Fruit fly (Drosophila melanogaster) S2 (cell line): ENCODE results near the gene CG11379.

ENCODE experiments used
- CG8478 ChIP-seq: fragments of >200 bp; optimal IDR thresholded peaks from 2 replicates; lab custom pipeline; 2018
- CTCF ChIP-seq, 2 experiments: fragments of >200 bp; optimal IDR thresholded peaks; 2 replicates each; lab custom pipeline; 2018

CG11379 gene

DNA sequence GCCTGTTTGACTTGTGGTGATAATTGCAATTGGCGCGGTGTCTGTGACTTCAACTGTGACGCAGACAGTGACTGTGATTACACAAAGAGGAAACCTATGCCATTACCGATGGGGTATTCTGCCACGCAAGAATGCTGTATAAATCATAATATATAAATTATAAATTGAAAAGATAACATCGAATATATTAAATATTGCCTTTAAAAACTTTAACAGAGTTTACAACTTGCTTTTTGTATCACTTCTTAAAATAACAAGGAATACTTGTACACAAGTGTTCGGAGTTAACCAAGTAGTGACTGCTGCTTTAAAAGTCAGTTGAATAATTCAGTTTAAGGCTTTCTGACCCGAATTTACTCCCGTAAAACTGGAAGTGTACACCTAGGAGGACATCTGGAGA, at the start of gene CG11379:
TSS of gene CG11379 (plus strand) at position 301 of the 400 bp plus-strand sequence.
- TF ChIP-seq CG8478 (lab: Kevin White, UChicago) (no peak), CTCF (optimal IDR thresholded peaks at IDR 0.05; lab: Kevin White, UChicago) (no peak)

DNA sequence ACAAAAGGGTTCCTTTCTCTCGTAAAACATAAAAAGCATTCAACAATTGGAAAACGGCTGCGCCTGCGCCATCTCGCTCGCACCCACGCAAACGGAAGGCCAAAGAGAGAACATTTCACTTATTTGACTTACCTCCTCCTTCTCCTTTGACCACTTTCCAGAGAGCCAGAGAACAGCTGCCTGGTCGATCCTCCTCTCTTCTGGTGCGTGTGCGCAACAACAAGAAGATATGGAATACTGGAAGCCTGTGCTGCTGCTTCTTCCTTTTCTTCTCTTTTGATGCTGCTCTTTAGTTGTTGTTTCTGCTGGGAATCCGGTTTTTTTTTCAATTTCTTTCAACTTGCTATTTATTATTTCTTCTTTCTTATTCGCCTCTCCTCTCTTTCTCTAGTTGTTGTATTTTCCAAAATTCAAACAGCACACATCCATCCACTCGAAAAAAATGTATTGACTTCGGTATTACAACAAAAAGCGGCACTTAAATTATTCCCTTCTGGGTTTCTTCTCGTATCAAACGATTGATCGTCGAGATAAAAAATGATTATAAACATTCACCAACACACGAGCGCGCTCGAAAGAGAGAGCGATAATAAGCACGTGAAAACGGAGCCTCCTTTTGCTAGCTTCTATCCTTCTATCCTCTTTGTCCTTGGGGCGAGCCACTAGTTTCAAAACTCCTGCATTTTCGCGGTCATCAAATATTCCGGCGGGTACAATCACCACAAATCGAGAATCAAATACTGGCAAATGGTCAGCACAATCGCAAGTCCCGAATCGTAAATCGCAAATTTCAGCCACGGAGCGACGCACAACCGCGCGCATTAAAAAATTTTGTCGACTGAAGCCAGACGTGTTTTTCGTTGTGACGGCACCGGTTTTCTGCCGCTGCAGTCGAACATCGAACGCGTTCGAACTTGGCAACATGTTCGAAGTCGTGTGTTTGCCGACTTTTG, 45.6 kb upstream of the CG11379 start, which contains the start of gene CG3655:
TSS of gene CG3655 (minus strand) at position 844 of the 953 bp plus-strand sequence.
- TF ChIP-seq CTCF (optimal IDR thresholded peaks at IDR 0.05; lab: Kevin White, UChicago) = no peak
- TF ChIP-seq CG8478 (lab: Kevin White, UChicago) = no peak

DNA sequence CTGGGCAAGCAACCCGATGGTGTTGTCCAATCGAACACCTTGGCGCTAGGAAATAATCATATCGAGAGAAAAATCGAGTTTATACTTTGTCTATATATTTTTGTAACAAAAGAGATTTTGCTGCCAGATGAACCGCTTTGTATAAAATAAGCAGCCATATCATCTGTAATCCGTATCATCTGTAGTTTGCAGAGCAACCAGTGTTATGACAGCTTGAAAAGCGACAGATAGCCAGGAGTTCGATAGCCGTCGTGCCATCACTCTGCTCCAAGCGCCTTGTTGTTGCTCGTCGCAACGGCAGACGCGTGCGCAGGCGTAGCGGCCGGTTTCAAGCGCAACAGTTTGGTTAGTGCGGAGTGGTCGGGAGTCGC, 45.0 kb upstream of the CG11379 start:
- TF ChIP-seq CG8478 (lab: Kevin White, UChicago) = no peak
- TF ChIP-seq CTCF (optimal IDR thresholded peaks at IDR 0.05; lab: Kevin White, UChicago) = no peak

dm6 chrX:1142567-1143347, 37.2 kb upstream of the CG11379 start:
- TF ChIP-seq CTCF (optimal IDR thresholded peaks at IDR 0.05; lab: Kevin White, UChicago) = no peak
- no peak for TF ChIP-seq CG8478 (lab: Kevin White, UChicago)

dm6 chrX:1145344-1145743, 34.6 kb upstream of the CG11379 start, which contains the start of gene CG14628:
TSS of gene CG14628 (plus strand) at chrX:1145644.
- TF ChIP-seq CTCF (optimal IDR thresholded peaks at IDR 0.05; lab: Kevin White, UChicago) (no peak), CG8478 (lab: Kevin White, UChicago) (no peak)

DNA sequence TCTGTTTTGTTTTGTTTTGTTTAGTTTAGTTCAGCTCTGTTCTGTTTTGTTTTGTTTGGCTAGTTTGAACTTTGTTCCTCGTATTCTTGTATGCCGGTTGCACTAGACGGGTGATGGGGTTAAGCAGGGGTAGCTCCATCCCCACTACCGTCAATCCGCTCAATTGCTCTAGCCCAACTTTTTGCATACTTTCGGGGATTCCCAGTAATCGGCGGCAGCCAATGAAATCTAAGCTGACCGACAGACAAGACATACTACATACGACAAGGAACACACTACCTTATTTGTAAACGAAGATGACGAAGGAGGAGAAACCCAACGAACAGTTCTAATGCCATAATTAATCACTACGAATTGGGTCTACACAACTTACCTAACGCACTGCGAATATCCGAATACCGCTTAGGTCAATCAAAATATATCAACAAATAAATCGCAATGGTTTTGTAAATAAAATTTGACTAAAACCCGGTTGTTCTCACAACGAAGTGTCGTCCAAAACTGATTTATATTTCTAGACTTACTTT, 18.0 kb upstream of the CG11379 start, which contains the start of gene eIF4E7:
TSS of gene eIF4E7 (minus strand) at position 477 of the 527 bp plus-strand sequence.
- TF ChIP-seq CG8478 (lab: Kevin White, UChicago) (no peak), CTCF (optimal IDR thresholded peaks at IDR 0.05; lab: Kevin White, UChicago) (no peak)

DNA sequence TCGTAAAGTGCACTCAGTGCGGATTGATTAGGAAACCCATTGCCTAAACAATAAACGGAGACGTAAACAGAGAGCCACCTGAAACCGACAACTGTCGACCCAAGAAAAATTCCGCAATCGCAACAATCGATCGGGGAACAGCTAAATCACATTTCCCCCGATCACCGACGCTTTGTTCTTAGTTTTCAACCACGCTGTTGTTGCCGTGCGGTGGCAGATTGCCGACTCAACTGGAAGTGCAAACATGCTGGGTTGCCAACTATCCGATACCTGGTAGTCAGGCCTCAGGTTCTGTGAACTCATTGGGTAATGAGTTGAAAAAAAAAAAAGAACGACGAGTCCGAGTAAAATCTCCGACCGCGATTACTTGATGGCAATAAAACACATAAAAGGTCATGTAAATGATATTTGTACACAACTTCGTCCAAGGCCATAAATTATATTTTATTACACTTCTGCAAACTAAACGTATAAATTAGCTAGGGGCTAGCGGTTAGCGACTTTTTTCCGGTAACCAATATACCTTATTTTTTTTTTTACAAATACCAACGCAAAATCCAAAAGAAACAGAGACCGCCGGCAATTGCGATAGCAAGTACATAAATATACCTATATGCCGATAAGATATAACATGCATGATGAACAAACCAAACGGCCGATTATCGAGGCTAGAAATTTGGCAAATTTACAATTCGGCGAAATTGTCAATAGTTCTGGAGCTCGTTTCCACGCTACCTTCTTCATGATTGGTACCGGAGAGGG, 9.7 kb upstream of the CG11379 start, which contains the start of gene CG11378:
TSS of gene CG11378 (plus strand) at position 712 of the 762 bp plus-strand sequence.
- TF ChIP-seq CTCF (optimal IDR thresholded peaks at IDR 0.05; lab: Kevin White, UChicago) (no peak), CG8478 (lab: Kevin White, UChicago) (no peak)

- TF ChIP-seq CG8478 (lab: Kevin White, UChicago) = no peak
- no peak for TF ChIP-seq CTCF (optimal IDR thresholded peaks at IDR 0.05; lab: Kevin White, UChicago)
Observed at dm6 chrX:1171018-1171417, 8.9 kb upstream of the CG11379 start.

DNA sequence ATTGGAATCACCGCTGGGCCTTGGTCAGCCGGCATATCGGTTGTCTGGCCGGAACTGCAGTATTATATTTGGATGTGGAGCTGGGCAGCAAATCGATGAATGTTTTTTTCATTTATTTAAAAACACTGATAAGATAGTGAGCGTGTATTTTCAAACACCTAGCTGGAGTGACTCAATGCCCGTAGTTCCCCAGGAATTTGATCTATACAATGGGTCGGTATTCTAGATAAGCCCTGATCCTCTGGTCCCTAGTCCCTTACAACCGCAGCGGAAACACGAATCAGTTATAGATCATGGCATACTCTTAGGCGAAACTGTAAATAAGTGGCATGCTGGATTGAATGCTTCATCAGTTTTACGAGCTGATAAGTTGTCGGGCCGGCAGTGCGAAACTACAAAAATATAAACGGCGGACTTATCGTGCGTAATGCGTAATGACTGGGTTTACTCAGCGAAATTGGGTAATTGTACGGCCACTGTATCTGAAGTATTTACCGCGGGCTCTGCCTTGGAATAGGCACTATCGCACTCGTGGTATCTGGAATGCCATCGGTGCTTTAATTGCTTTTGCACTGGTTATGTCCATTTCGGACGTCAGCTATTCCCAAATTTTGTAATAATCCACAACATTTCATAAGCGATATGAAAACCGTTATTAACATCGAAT, 7.1 kb upstream of the CG11379 start:
- TF ChIP-seq CG8478 (lab: Kevin White, UChicago) (no peak), CTCF (optimal IDR thresholded peaks at IDR 0.05; lab: Kevin White, UChicago) (no peak)

- TF ChIP-seq CTCF (optimal IDR thresholded peaks at IDR 0.05; lab: Kevin White, UChicago) = no peak
- TF ChIP-seq CG8478 (lab: Kevin White, UChicago) = no peak
Observed at dm6 chrX:1173564-1173963, 6.4 kb upstream of the CG11379 start.

- TF ChIP-seq CTCF (optimal IDR thresholded peaks at IDR 0.05; lab: Kevin White, UChicago) (no peak), CG8478 (lab: Kevin White, UChicago) (no peak)
Observed at dm6 chrX:1175993-1176392, 4.0 kb upstream of the CG11379 start, which contains the start of gene CG11384. TSS of gene CG11384 (minus strand) at chrX:1176035.

DNA sequence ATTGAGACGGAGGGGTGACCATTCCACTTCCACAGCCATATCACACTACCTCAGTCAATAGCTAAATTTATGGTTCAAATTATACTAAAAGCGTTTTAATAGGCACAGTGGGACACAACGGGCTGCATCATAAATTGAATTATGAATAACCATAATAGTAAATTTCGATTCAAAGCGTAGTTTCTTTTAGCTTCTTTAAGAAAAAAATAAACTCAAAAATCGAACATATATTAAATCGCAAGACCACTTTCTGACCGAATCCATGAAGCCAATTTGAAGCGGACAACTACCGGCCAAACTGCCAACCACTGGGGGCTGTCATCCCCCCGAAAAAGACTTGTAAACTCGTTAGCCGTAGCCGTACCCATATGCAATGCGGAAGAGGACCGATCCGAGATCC, 900 bp downstream of the CG11379 start:
- no peak for TF ChIP-seq CG8478 (lab: Kevin White, UChicago)
- TF ChIP-seq CTCF (optimal IDR thresholded peaks at IDR 0.05; lab: Kevin White, UChicago) = no peak

DNA sequence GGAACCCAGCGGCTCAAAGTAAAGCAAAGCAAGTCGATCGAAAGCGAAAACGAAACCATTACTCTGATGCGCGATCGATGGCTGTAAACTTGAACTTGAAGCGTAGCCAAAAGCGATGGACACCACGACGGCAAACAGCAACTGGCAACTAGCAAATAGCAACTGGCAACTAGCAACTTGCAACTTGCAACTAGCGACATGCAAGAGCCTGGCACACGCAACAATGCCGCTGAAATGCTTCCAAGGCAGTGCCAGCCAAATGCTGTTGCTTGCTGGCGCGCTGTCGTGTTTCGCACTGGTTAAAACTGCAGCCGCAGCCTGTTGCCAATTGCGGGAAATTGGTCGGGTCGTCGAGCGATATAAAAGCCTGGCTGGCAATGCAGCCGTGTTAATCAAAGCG, 1.4 kb downstream of the CG11379 start, which contains the start of gene CG14627:
TSS of gene CG14627 (plus strand) at position 301 of the 400 bp plus-strand sequence.
- TF ChIP-seq CG8478 (lab: Kevin White, UChicago) = no peak
